Fruit fly (Drosophila melanogaster): ENCODE results near the gene CG8159.

CG8159 gene

DNA sequence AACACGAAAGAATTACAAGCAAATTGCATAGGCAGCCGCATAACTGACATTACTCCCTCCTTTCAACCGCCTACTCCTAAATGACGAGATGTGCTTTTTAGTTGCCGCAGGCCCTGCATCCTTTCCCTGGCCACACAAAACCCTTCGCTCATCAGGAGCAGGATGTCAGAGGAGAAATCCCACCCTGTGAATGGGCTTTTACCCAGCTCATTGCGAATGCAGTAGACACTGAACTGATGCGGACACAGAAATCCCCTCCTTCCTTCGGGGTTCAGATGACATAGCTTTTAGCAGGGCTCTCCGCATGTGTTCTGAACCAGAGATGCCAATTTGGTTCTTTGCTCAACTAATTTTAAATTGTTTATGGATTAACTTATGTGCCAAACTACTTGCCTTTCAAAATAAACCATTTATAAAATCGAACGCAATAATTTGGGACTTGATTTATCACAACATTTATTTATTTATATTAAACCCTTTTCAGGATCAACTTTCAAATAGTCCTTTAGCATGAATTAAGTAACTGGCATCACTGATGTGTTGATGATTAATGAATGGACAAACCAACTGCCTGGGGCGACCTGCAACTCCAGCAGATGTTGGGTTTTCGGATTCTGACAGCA, 12.6 kb downstream of the CG8159 start:
- TF ChIP-seq Snoo (tag; optimal IDR thresholded peaks at IDR 0.05) (peak; percentile 31), CG8159 (tag; optimal IDR thresholded peaks at IDR 0.05) (peak; percentile 76), Ets98B (GFP tag; IDR thresholded peaks at IDR 0.05) (no peak), CG15710 (tag; optimal IDR thresholded peaks at IDR 0.05) (peak; percentile 34), CG8301 (tag; optimal IDR thresholded peaks at IDR 0.05) (no peak), CG9948 (tag; optimal IDR thresholded peaks at IDR 0.05) (peak; percentile 11), CG4496 (GFP tag; IDR thresholded peaks at IDR 0.05) (no peak), fd96Ca (GFP tag; IDR thresholded peaks at IDR 0.05) (no peak), CG34367 (tag; optimal IDR thresholded peaks at IDR 0.05) (no peak), gl (tag; optimal IDR thresholded peaks at IDR 0.05) (no peak), D1 (tag; optimal IDR thresholded peaks at IDR 0.05) (no peak), EcR (GFP tag; optimal IDR thresholded peaks at IDR 0.05) (no peak), CG17806 (tag; optimal IDR thresholded peaks at IDR 0.05) (peak; percentile 49), Pif1B (GFP tag; optimal IDR thresholded peaks at IDR 0.05) (no peak)

DNA sequence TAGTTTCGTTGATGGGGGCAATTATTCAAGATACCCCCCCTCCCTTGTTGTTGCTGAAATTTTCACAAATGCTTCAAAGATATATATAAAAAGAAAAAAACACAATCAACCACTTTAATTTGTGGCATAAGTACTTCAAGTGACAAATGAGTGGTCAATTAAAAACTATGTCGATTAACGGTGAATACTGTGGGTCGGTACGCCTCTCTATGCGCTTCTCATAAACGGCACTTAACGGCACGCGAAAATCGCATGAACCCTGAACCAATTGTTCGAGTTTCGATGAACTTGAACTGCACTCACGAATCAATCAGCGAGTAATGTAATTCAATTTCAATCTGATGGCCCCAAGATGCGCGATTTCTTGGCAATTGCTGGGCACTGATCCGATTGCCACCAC, 13.5 kb downstream of the CG8159 start:
- TF ChIP-seq CG12605 (GFP tag; IDR thresholded peaks at IDR 0.05) (no peak), fd96Ca (GFP tag; IDR thresholded peaks at IDR 0.05) (no peak), CG14655 (GFP tag; optimal IDR thresholded peaks at IDR 0.05) (no peak), CG4496 (GFP tag; IDR thresholded peaks at IDR 0.05) (no peak), CG10348 (GFP tag; IDR thresholded peaks at IDR 0.05) (no peak)

DNA sequence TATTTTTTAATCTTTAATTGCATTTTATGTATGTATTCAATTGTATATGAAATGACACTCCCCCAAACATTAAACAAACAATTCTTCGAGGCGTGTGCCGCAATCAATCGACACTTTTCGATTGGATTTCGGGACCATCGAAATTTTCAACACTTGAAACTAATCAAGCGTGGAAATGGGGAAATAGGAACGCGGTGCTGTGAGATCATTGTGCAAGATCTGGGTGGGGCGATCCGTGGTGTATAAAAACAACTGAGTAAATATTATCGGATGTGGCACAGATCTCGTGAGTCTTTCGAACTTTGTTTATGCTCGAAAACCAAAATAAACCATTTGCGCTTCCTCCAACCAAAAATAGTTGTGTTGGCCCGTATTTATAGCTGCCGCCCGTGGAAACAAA, 14.6 kb downstream of the CG8159 start:
- TF ChIP-seq CG17806 (tag; optimal IDR thresholded peaks at IDR 0.05) (no peak), CG8301 (tag; optimal IDR thresholded peaks at IDR 0.05) (no peak), EcR (GFP tag; optimal IDR thresholded peaks at IDR 0.05) (no peak), CG8159 (tag; optimal IDR thresholded peaks at IDR 0.05) (no peak), CG14655 (GFP tag; optimal IDR thresholded peaks at IDR 0.05) (no peak), CG32121 (GFP tag; IDR thresholded peaks at IDR 0.05) (no peak), CG12605 (GFP tag; IDR thresholded peaks at IDR 0.05) (no peak), rn (GFP tag; IDR thresholded peaks at IDR 0.05) (no peak)

DNA sequence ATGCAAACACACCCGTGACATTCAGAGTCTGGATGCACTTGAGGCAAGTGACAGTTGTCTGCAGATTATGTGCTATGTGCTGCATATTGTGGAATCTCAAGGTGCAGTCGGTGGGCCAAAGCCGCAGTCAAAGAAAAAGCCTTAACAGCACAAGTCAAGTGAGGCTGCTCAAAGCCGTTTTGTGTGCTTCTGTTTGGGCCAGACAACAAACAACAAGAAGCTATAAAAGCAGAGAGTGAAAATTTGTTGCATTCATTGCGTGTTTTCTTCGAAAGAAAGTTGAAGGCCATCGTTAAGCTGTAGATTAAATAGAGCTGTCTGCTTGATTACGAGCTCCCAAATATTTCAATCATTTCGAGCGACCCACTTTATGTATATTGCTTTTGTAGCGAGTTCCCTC, 15.3 kb downstream of the CG8159 start:
- TF ChIP-seq Snoo (tag; optimal IDR thresholded peaks at IDR 0.05) (no peak), CG8159 (tag; optimal IDR thresholded peaks at IDR 0.05) (no peak), CG17806 (tag; optimal IDR thresholded peaks at IDR 0.05) (no peak), EcR (GFP tag; optimal IDR thresholded peaks at IDR 0.05) (no peak), CG12605 (GFP tag; IDR thresholded peaks at IDR 0.05) (no peak), CG15710 (tag; optimal IDR thresholded peaks at IDR 0.05) (no peak), Pif1A (GFP tag; optimal IDR thresholded peaks at IDR 0.05) (no peak), CG4496 (GFP tag; IDR thresholded peaks at IDR 0.05) (no peak), gl (tag; optimal IDR thresholded peaks at IDR 0.05) (no peak)

DNA sequence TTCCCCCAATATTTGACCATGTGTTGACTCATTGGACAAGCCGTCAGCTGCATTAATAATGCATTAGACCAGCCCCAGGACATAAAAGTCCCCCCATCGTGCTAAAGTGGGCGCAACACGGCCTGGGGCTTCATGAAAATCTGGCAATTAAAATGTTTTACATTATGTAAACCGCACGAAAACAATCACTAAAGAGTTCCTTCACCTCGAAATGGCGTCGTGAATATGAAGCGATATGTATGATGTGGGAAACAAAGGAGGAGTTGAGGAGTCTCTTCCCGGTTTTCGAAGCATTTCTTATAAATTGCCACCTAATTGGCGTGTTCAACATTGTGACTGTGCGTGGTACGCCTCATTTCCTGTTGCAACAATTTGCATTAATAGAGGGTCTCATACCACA, 16.0 kb downstream of the CG8159 start:
- TF ChIP-seq Snoo (tag; optimal IDR thresholded peaks at IDR 0.05) (no peak), CG13204 (GFP tag; optimal IDR thresholded peaks at IDR 0.05) (no peak), EcR (GFP tag; optimal IDR thresholded peaks at IDR 0.05) (peak; percentile 65), Pif1A (GFP tag; optimal IDR thresholded peaks at IDR 0.05) (no peak), CG32121 (GFP tag; IDR thresholded peaks at IDR 0.05) (no peak), D1 (tag; optimal IDR thresholded peaks at IDR 0.05) (no peak), fd96Ca (GFP tag; IDR thresholded peaks at IDR 0.05) (no peak), CG8159 (tag; optimal IDR thresholded peaks at IDR 0.05) (no peak)

DNA sequence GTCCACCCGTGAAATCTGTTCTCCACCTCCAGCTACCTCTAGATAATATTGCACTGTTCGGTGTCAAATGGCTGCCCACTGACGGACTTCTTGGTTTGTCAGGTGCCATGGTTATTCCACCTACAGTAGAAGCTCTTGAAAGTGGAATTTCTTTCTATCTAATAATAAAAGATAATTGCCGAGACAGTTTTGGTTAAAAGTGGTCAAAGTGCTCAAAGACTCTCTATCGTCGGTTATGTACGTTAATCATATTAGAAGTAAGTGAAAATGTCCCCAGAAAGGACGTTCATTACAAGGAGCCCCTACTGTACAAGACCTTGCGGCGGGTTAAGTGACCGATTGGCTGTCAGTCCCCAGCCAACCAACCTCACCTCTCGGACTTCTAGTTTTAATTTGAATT, 17.5 kb downstream of the CG8159 start:
- peak; percentile 34 for TF ChIP-seq CG9948 (tag; optimal IDR thresholded peaks at IDR 0.05)
- peak; percentile 10 for TF ChIP-seq CG8159 (tag; optimal IDR thresholded peaks at IDR 0.05)
- TF ChIP-seq CG17806 (tag; optimal IDR thresholded peaks at IDR 0.05): peak; percentile 48
- no peak; the same call in 1 of the 2 replicates for TF ChIP-seq CG32121 (GFP tag; IDR thresholded peaks at IDR 0.05)
- TF ChIP-seq rn (GFP tag; IDR thresholded peaks at IDR 0.05): no peak
- TF ChIP-seq EcR (GFP tag; optimal IDR thresholded peaks at IDR 0.05): no peak
- TF ChIP-seq Pif1A (GFP tag; optimal IDR thresholded peaks at IDR 0.05): peak; percentile 75
- no peak for TF ChIP-seq D1 (tag; optimal IDR thresholded peaks at IDR 0.05)
- TF ChIP-seq CG15710 (tag; optimal IDR thresholded peaks at IDR 0.05): peak; percentile 21
- peak; percentile 35; the same call in 1 of the 2 replicates for TF ChIP-seq Ets98B (GFP tag; IDR thresholded peaks at IDR 0.05)
- peak; percentile 74 for TF ChIP-seq fd96Ca (GFP tag; IDR thresholded peaks at IDR 0.05)
- TF ChIP-seq CG14655 (GFP tag; optimal IDR thresholded peaks at IDR 0.05): peak; percentile 44
- no peak for TF ChIP-seq CG10348 (GFP tag; IDR thresholded peaks at IDR 0.05)
- peak; percentile 46 for TF ChIP-seq Snoo (tag; optimal IDR thresholded peaks at IDR 0.05)
- no peak for TF ChIP-seq gl (tag; optimal IDR thresholded peaks at IDR 0.05)
- TF ChIP-seq Pif1B (GFP tag; optimal IDR thresholded peaks at IDR 0.05): peak; percentile 61
- TF ChIP-seq CG34367 (tag; optimal IDR thresholded peaks at IDR 0.05): no peak
- TF ChIP-seq CG13204 (GFP tag; optimal IDR thresholded peaks at IDR 0.05): no peak
- TF ChIP-seq CG4496 (GFP tag; IDR thresholded peaks at IDR 0.05): peak; percentile 24; the same call in 1 of the 3 replicates
- peak; percentile 30 for TF ChIP-seq CG8301 (tag; optimal IDR thresholded peaks at IDR 0.05)
- TF ChIP-seq CG12605 (GFP tag; IDR thresholded peaks at IDR 0.05): 0 out of 2 replicates have a peak, but pooled peaks have one; percentile 19

DNA sequence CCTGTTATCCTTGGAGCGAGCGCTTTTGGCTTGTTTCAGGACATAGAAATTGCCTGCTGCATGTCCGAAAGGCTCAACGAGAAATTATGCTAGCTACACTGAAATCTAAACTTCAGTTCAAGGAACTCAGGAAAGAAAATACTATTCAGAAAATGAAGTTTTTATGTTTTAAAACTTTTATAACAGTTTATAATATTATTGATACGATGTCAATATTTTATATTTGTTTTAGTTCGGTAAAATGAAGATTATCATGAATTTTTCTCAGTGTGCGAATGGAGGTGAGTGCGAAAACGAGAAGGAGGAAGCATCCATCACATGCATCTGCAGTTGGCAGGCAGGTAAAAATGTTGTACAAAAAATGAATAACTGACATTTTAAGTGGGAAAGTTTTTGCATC, 19.7 kb downstream of the CG8159 start:
- TF ChIP-seq CG8301 (tag; optimal IDR thresholded peaks at IDR 0.05) (peak; percentile 76), CG17806 (tag; optimal IDR thresholded peaks at IDR 0.05) (peak; percentile 79), CG13204 (GFP tag; optimal IDR thresholded peaks at IDR 0.05) (peak; percentile 6), CG15710 (tag; optimal IDR thresholded peaks at IDR 0.05) (peak; percentile 77), fd96Ca (GFP tag; IDR thresholded peaks at IDR 0.05) (peak; percentile 52), rn (GFP tag; IDR thresholded peaks at IDR 0.05) (0 out of 2 replicates have a peak, but pooled peaks have one; percentile 28), CG14655 (GFP tag; optimal IDR thresholded peaks at IDR 0.05) (peak; percentile 72), Snoo (tag; optimal IDR thresholded peaks at IDR 0.05) (peak; percentile 80), Pif1B (GFP tag; optimal IDR thresholded peaks at IDR 0.05) (peak; percentile 92), Ets98B (GFP tag; IDR thresholded peaks at IDR 0.05) (peak; percentile 73), CG34367 (tag; optimal IDR thresholded peaks at IDR 0.05) (peak; percentile 68), Pif1A (GFP tag; optimal IDR thresholded peaks at IDR 0.05) (peak; percentile 95), D1 (tag; optimal IDR thresholded peaks at IDR 0.05) (peak; percentile 56), EcR (GFP tag; optimal IDR thresholded peaks at IDR 0.05) (no peak), gl (tag; optimal IDR thresholded peaks at IDR 0.05) (peak; percentile 42), CG9948 (tag; optimal IDR thresholded peaks at IDR 0.05) (peak; percentile 78), CG12605 (GFP tag; IDR thresholded peaks at IDR 0.05) (peak; percentile 84), CG10348 (GFP tag; IDR thresholded peaks at IDR 0.05) (no peak), CG32121 (GFP tag; IDR thresholded peaks at IDR 0.05) (peak; percentile 84), CG8159 (tag; optimal IDR thresholded peaks at IDR 0.05) (peak; percentile 86), CG4496 (GFP tag; IDR thresholded peaks at IDR 0.05) (peak; percentile 87)
